Fruit fly (Drosophila melanogaster): ENCODE data around the gene Shawn.

- no peak for TF ChIP-seq CG8478 (optimal IDR thresholded peaks at IDR 0.05)
- TF ChIP-seq psq (optimal IDR thresholded peaks at IDR 0.05) = no peak
- TF ChIP-seq EcR (GFP tag; optimal IDR thresholded peaks at IDR 0.05) = no peak
- no peak for TF ChIP-seq pan (optimal IDR thresholded peaks at IDR 0.05)
Measured at dm6 chrX:19573687-19574086, 37.6 kb upstream of the Shawn start.
